Worm (Caenorhabditis elegans) whole organism, L2 larva: ENCODE data around the gene M153.3.

Experiments
- lin-39 ChIP-seq: fragments of 150-350 bp; optimal IDR thresholded peaks from 2 replicates; lab custom pipeline; 2014; ENCODE audit warnings: missing biosample characterization, missing genetic modification reagents, missing genetic modification characterization
- nhr-129 ChIP-seq: fragments of 150-350 bp; optimal IDR thresholded peaks from 2 replicates; lab custom pipeline; 2014; ENCODE audit warnings: missing biosample characterization, missing genetic modification characterization
- unc-62 ChIP-seq: fragments of 150-350 bp; optimal IDR thresholded peaks from 2 replicates; lab custom pipeline; 2014; ENCODE audit warnings: missing biosample characterization, missing genetic modification reagents, missing genetic modification characterization

ce11 chrX:12175667-12176278 is 33.1 kb downstream of the M153.3 start:
- no peak for TF ChIP-seq nhr-129 (tag; lab: Kevin White, UChicago)
- TF ChIP-seq lin-39 (tag; lab: Kevin White, UChicago), result no peak
- no peak for TF ChIP-seq unc-62 (GFP tag; lab: Kevin White, UChicago)
